Worm (Caenorhabditis elegans): ENCODE measurements around the gene txt-18.

ce11 chrII:6324086-6324485 is 19.8 kb upstream of the txt-18 start, which contains the start of gene sma-6:
- TF ChIP-seq elt-3 (tag; optimal IDR thresholded peaks at IDR 0.05) (no peak), nhr-76 (tag; optimal IDR thresholded peaks at IDR 0.05) (no peak), nhr-237 (tag; optimal IDR thresholded peaks at IDR 0.05) (no peak), ceh-39 (tag; optimal IDR thresholded peaks at IDR 0.05) (no peak), pha-4 (tag; optimal IDR thresholded peaks at IDR 0.05) (no peak), nhr-28 (tag; optimal IDR thresholded peaks at IDR 0.05) (no peak), mep-1 (tag; optimal IDR thresholded peaks at IDR 0.05) (no peak), ceh-43 (GFP tag; optimal IDR thresholded peaks at IDR 0.05) (no peak), mab-5 (tag; optimal IDR thresholded peaks at IDR 0.05) (no peak), ceh-83 (GFP tag; optimal IDR thresholded peaks at IDR 0.05) (no peak), unc-39 (tag; optimal IDR thresholded peaks at IDR 0.05) (no peak), snpc-4 (tag; optimal IDR thresholded peaks at IDR 0.05) (no peak), flh-1 (GFP tag; optimal IDR thresholded peaks at IDR 0.05) (no peak), sptf-1 (tag; optimal IDR thresholded peaks at IDR 0.05) (no peak)
